Worm (Caenorhabditis elegans) whole organism, L2 larva: ENCODE results near the gene mig-23.

Experiments used
- elt-3 ChIP-seq: sonication (generic microtip); optimal IDR thresholded peaks from 2 replicates; lab custom pipeline; 2017; ENCODE audit warnings: missing biosample characterization, missing genetic modification characterization
- gmeb-1 ChIP-seq: fragments of 150-350 bp; optimal IDR thresholded peaks from 2 replicates; lab custom pipeline; 2014; ENCODE audit warnings: missing biosample characterization, missing genetic modification characterization
- lin-13 ChIP-seq: fragments of 150-350 bp; optimal IDR thresholded peaks from 2 replicates; lab custom pipeline; 2014; ENCODE audit warnings: missing biosample characterization, missing genetic modification reagents, missing genetic modification characterization
- lin-39 ChIP-seq: fragments of 150-350 bp; optimal IDR thresholded peaks from 2 replicates; lab custom pipeline; 2014; ENCODE audit warnings: missing biosample characterization, missing genetic modification reagents, missing genetic modification characterization
- nhr-129 ChIP-seq: fragments of 150-350 bp; optimal IDR thresholded peaks from 2 replicates; lab custom pipeline; 2014; ENCODE audit warnings: missing biosample characterization, missing genetic modification characterization
- skn-1 ChIP-seq: sonication (generic microtip); optimal IDR thresholded peaks from 2 replicates; lab custom pipeline; 2017; ENCODE audit warnings: missing biosample characterization, missing genetic modification characterization

ce11 chrX:5975228-5975627, 26.6 kb upstream of the mig-23 start:
- TF ChIP-seq elt-3 (tag; lab: Kevin White, UChicago) (no peak), skn-1 (tag; lab: Kevin White, UChicago) (no peak), lin-13 (GFP tag; lab: Kevin White, UChicago) (no peak), lin-39 (no peak), nhr-129 (tag; lab: Kevin White, UChicago) (no peak), gmeb-1 (tag; lab: Kevin White, UChicago) (no peak)
